Worm (Caenorhabditis elegans) whole organism, early embryonic: ENCODE data around the gene K01A11.1.

Source experiments
- ama-1 ChIP-seq: fragments of 150-350 bp; optimal IDR thresholded peaks from 2 replicates; lab custom pipeline; 2014
- ceh-13 ChIP-seq: fragments of 200-800 bp; sonication (Bioruptor generic); optimal IDR thresholded peaks from 2 replicates; lab custom pipeline; 2018; ENCODE audit warnings: mild to moderate bottlenecking, missing genetic modification characterization, missing compliant biosample characterization
- hmg-4 ChIP-seq: fragments of 200-800 bp; sonication (Bioruptor generic); optimal IDR thresholded peaks from 2 replicates; lab custom pipeline; 2018; ENCODE audit warnings: mild to moderate bottlenecking, missing genetic modification characterization, missing compliant biosample characterization
- sea-1 ChIP-seq: fragments of 200-800 bp; sonication (Bioruptor generic); conservative IDR thresholded peaks from 2 replicates; pipeline ENCODE4 v1.3.6; 2022; ENCODE audit warnings: missing genetic modification characterization, missing compliant biosample characterization
- tbx-11 ChIP-seq: fragments of 200-800 bp; sonication (Bioruptor generic); IDR thresholded peaks from 2 replicates; pipeline ENCODE4 v1.3.6; 2022; ENCODE audit warnings: missing genetic modification characterization, missing compliant biosample characterization
- tra-4 ChIP-seq: sonication (generic microtip); optimal IDR thresholded peaks from 2 replicates; lab custom pipeline; 2017; ENCODE audit warnings: missing genetic modification characterization, missing compliant biosample characterization

- TF ChIP-seq sea-1 (no peak), ama-1 (lab: Kevin White, UChicago) (no peak), ceh-13 (GFP tag; lab: Kevin White, UChicago) (no peak), tra-4 (tag; lab: Kevin White, UChicago) (no peak), hmg-4 (GFP tag; lab: Kevin White, UChicago) (no peak), tbx-11 (GFP tag; lab: Robert Waterston, UW) (no peak)
These were observed 37.6 kb downstream of the K01A11.1 start, which contains the start of gene mlc-4 for ce11 chrIII:3393687-3394086.
